Worm (Caenorhabditis elegans) whole organism, young adult: ENCODE data around the gene ets-6.

Experiments used
- B0019.2 ChIP-seq: fragments of 200-800 bp; sonication (Bioruptor generic); conservative IDR thresholded peaks from 2 replicates; pipeline ENCODE4 v1.3.6; 2022; ENCODE audit warnings: missing genetic modification reagents, missing genetic modification characterization, missing compliant biosample characterization
- B0336.3 ChIP-seq: fragments of 200-800 bp; sonication (Bioruptor generic); IDR thresholded peaks from 2 replicates; pipeline ENCODE4 v1.3.6; 2022; ENCODE audit warnings: missing genetic modification characterization, missing compliant biosample characterization
- D2030.7 ChIP-seq: fragments of 200-800 bp; sonication (Bioruptor generic); IDR thresholded peaks from 2 replicates; pipeline ENCODE4 v1.3.6; 2022; ENCODE audit warnings: missing genetic modification reagents, missing genetic modification characterization, missing compliant biosample characterization
- F10E7.11 ChIP-seq: sonication (generic microtip); optimal IDR thresholded peaks from 2 replicates; lab custom pipeline; 2017; ENCODE audit warnings: mild to moderate bottlenecking, missing genetic modification characterization, moderate library complexity, missing compliant biosample characterization
- F22D6.2 ChIP-seq: sonication (generic microtip); optimal IDR thresholded peaks from 2 replicates; lab custom pipeline; 2016; ENCODE audit warnings: mild to moderate bottlenecking, missing genetic modification characterization, missing compliant biosample characterization
- F23B12.7 ChIP-seq: sonication (generic microtip); optimal IDR thresholded peaks from 2 replicates; lab custom pipeline; 2017; ENCODE audit warnings: missing genetic modification characterization, mild to moderate bottlenecking, missing compliant biosample characterization, antibody characterized with exemption, moderate library complexity; ENCODE audit not compliant: insufficient read depth
- F57A8.1 ChIP-seq: fragments of 200-800 bp; sonication (Bioruptor generic); optimal IDR thresholded peaks from 2 replicates; lab custom pipeline; 2018; ENCODE audit warnings: mild to moderate bottlenecking, missing genetic modification characterization, moderate library complexity, missing compliant biosample characterization
- K11D2.4 ChIP-seq: fragments of 200-800 bp; sonication (Bioruptor generic); IDR thresholded peaks from 2 replicates; pipeline ENCODE4 v1.3.6; 2022; ENCODE audit warnings: missing genetic modification reagents, missing genetic modification characterization, missing compliant biosample characterization
- Y53F4B.3 ChIP-seq: fragments of 200-800 bp; sonication (Bioruptor generic); IDR thresholded peaks from 2 replicates; pipeline ENCODE4 v1.3.6; 2022; ENCODE audit warnings: missing genetic modification reagents, missing genetic modification characterization, missing compliant biosample characterization
- Y95B8A.8 ChIP-seq: fragments of 200-800 bp; sonication (Bioruptor generic); IDR thresholded peaks from 2 replicates; pipeline ENCODE4 v1.3.6; 2022; ENCODE audit warnings: missing genetic modification reagents, missing genetic modification characterization, missing compliant biosample characterization
- aptf-2 ChIP-seq: fragments of 200-800 bp; sonication (Bioruptor generic); conservative IDR thresholded peaks from 2 replicates; pipeline ENCODE4 v1.3.6; 2022; ENCODE audit warnings: missing genetic modification reagents, missing genetic modification characterization, missing compliant biosample characterization
- aptf-3 ChIP-seq: fragments of 200-800 bp; sonication (Bioruptor generic); IDR thresholded peaks from 2 replicates; pipeline ENCODE4 v1.3.6; 2022; ENCODE audit warnings: missing genetic modification characterization, missing compliant biosample characterization
- athp-1 ChIP-seq: sonication (generic microtip); optimal IDR thresholded peaks from 2 replicates; lab custom pipeline; 2017; ENCODE audit warnings: mild to moderate bottlenecking, missing genetic modification characterization, missing compliant biosample characterization
- attf-5 ChIP-seq: fragments of 200-800 bp; sonication (Bioruptor generic); optimal IDR thresholded peaks from 2 replicates; lab custom pipeline; 2018; ENCODE audit warnings: mild to moderate bottlenecking, missing genetic modification characterization, missing compliant biosample characterization
- attf-6 ChIP-seq: fragments of 200-800 bp; sonication (Bioruptor generic); IDR thresholded peaks from 2 replicates; pipeline ENCODE4 v1.3.6; 2022; ENCODE audit warnings: missing genetic modification reagents, missing genetic modification characterization, missing compliant biosample characterization
- bed-2 ChIP-seq: fragments of 200-800 bp; sonication (Bioruptor generic); IDR thresholded peaks from 2 replicates; pipeline ENCODE4 v1.3.6; 2022; ENCODE audit warnings: missing genetic modification reagents, missing genetic modification characterization, missing compliant biosample characterization
- ceh-100 ChIP-seq: fragments of 200-800 bp; sonication (Bioruptor generic); IDR thresholded peaks from 2 replicates; pipeline ENCODE4 v1.3.6; 2022; ENCODE audit warnings: missing genetic modification reagents, missing genetic modification characterization, missing compliant biosample characterization
- ceh-91 ChIP-seq: fragments of 200-800 bp; sonication (Bioruptor generic); IDR thresholded peaks from 2 replicates; pipeline ENCODE4 v1.3.6; 2022; ENCODE audit warnings: missing genetic modification reagents, missing genetic modification characterization, missing compliant biosample characterization
- die-1 ChIP-seq: sonication (generic microtip); optimal IDR thresholded peaks from 2 replicates; lab custom pipeline; 2016; ENCODE audit warnings: missing genotype, mild to moderate bottlenecking, missing genetic modification characterization, missing compliant biosample characterization
- dpff-1 ChIP-seq: sonication (generic microtip); optimal IDR thresholded peaks from 2 replicates; lab custom pipeline; 2017; ENCODE audit warnings: mild to moderate bottlenecking, missing genetic modification characterization, missing compliant biosample characterization
- dpl-1 ChIP-seq: fragments of 150-350 bp; optimal IDR thresholded peaks from 2 replicates; lab custom pipeline; 2014; ENCODE audit warnings: missing biosample characterization, missing genetic modification reagents, missing genetic modification characterization
- efl-1 ChIP-seq: fragments of 150-350 bp; optimal IDR thresholded peaks from 2 replicates; lab custom pipeline; 2014; ENCODE audit warnings: missing biosample characterization, missing genetic modification reagents, missing genetic modification characterization
- ekl-4 ChIP-seq: fragments of 200-800 bp; sonication (Bioruptor generic); IDR thresholded peaks from 2 replicates; pipeline ENCODE4 v1.3.6; 2022; ENCODE audit warnings: missing genetic modification reagents, missing genetic modification characterization, missing compliant biosample characterization
- fkh-3 ChIP-seq: sonication (generic microtip); optimal IDR thresholded peaks from 2 replicates; lab custom pipeline; 2016; ENCODE audit warnings: mild to moderate bottlenecking, missing genetic modification characterization, missing compliant biosample characterization
- him-1 ChIP-seq: sonication (generic microtip); optimal IDR thresholded peaks from 2 replicates; lab custom pipeline; 2016; ENCODE audit warnings: missing genotype, missing genetic modification reagents, missing genetic modification characterization, missing compliant biosample characterization
- hmg-1.2 ChIP-seq: fragments of 200-800 bp; sonication (Bioruptor generic); IDR thresholded peaks from 2 replicates; pipeline ENCODE4 v1.3.6; 2022; ENCODE audit warnings: missing genetic modification reagents, missing genetic modification characterization, missing compliant biosample characterization
- hsf-1 ChIP-seq: fragments of 200-800 bp; sonication (Bioruptor generic); IDR thresholded peaks from 2 replicates; pipeline ENCODE4 v1.3.6; 2022; ENCODE audit warnings: missing genetic modification reagents, missing genetic modification characterization, missing compliant biosample characterization
- let-607 ChIP-seq, 2 experiments: fragments of 200-800 bp in 1 of 2; sonication (Bioruptor generic) in 1 of 2; sonication (generic microtip) in 1 of 2; optimal IDR thresholded peaks; 2 replicates each; lab custom pipeline; 2016 to 2018; ENCODE audit warnings: mild to moderate bottlenecking in 2 of 2, missing compliant biosample characterization in 2 of 2, missing genetic modification characterization in 2 of 2, moderate library complexity in 2 of 2, missing genotype in 1 of 2
- lin-35 ChIP-seq, 3 experiments: fragments of 150-350 bp in 2 of 3; sonication (generic microtip) in 1 of 3; optimal IDR thresholded peaks; 2 replicates each; lab custom pipeline; 2014 to 2018; ENCODE audit warnings: missing biosample characterization in 3 of 3, missing genetic modification characterization in 3 of 3, missing genetic modification reagents in 3 of 3
- lin-54 ChIP-seq: fragments of 200-800 bp; sonication (Bioruptor generic); optimal IDR thresholded peaks from 2 replicates; lab custom pipeline; 2018; ENCODE audit warnings: mild to moderate bottlenecking, missing genetic modification characterization, missing compliant biosample characterization
- madf-8 ChIP-seq: fragments of 200-800 bp; sonication (Bioruptor generic); conservative IDR thresholded peaks from 2 replicates; pipeline ENCODE4 v1.3.6; 2022; ENCODE audit warnings: missing genetic modification reagents, missing genetic modification characterization, missing compliant biosample characterization
- mes-4 ChIP-seq: sonication (generic microtip); optimal IDR thresholded peaks from 2 replicates; lab custom pipeline; 2016; ENCODE audit warnings: missing genotype, missing genetic modification characterization, missing compliant biosample characterization
- mxl-1 ChIP-seq: sonication (generic microtip); optimal IDR thresholded peaks from 2 replicates; lab custom pipeline; 2016; ENCODE audit warnings: missing genetic modification characterization, missing compliant biosample characterization
- nfya-2 ChIP-seq: fragments of 200-800 bp; sonication (Bioruptor generic); IDR thresholded peaks from 2 replicates; pipeline ENCODE4 v1.3.6; 2022; ENCODE audit warnings: missing genetic modification reagents, missing genetic modification characterization, missing compliant biosample characterization
- nfyb-1 ChIP-seq: fragments of 200-800 bp; sonication (Bioruptor generic); IDR thresholded peaks from 2 replicates; pipeline ENCODE4 v1.3.6; 2022; ENCODE audit warnings: missing genetic modification reagents, missing genetic modification characterization, missing compliant biosample characterization
- nhr-90 ChIP-seq: sonication (generic microtip); optimal IDR thresholded peaks from 2 replicates; lab custom pipeline; 2016; ENCODE audit warnings: missing genotype, mild to moderate bottlenecking, missing genetic modification characterization, missing compliant biosample characterization
- pbrm-1 ChIP-seq: fragments of 200-800 bp; sonication (Bioruptor generic); IDR thresholded peaks from 2 replicates; pipeline ENCODE4 v1.3.6; 2022; ENCODE audit warnings: missing genetic modification reagents, missing genetic modification characterization, missing compliant biosample characterization
- pha-4 ChIP-seq: fragments of 150-350 bp; sonication (generic microtip); optimal IDR thresholded peaks from 2 replicates; lab custom pipeline; 2014; ENCODE audit warnings: missing biosample characterization, missing genetic modification reagents, missing genetic modification characterization
- rec-8 ChIP-seq, 2 experiments: sonication (generic microtip); optimal IDR thresholded peaks; 2 replicates each; lab custom pipeline; 2016; ENCODE audit warnings: mild to moderate bottlenecking in 2 of 2, missing genetic modification characterization in 2 of 2, missing genetic modification reagents in 2 of 2, missing genotype in 2 of 2, missing biosample characterization in 1 of 2, missing compliant biosample characterization in 1 of 2, moderate library complexity in 1 of 2
- rpc-1 ChIP-seq, 2 experiments: fragments of 150-350 bp in 1 of 2; sonication (generic microtip) in 1 of 2; optimal IDR thresholded peaks; 2 replicates each; lab custom pipeline; 2014 to 2018; ENCODE audit warnings: missing biosample characterization in 1 of 2, missing genetic modification characterization in 1 of 2, missing genetic modification reagents in 1 of 2, missing genotype in 1 of 2
- sdz-38 ChIP-seq: sonication (generic microtip); optimal IDR thresholded peaks from 2 replicates; lab custom pipeline; 2016; ENCODE audit warnings: missing genotype, missing genetic modification characterization, missing compliant biosample characterization
- snpc-1.3 ChIP-seq: sonication (generic microtip); optimal IDR thresholded peaks from 2 replicates; lab custom pipeline; 2017; ENCODE audit warnings: missing genetic modification characterization, mild to moderate bottlenecking, missing compliant biosample characterization, antibody characterized with exemption, moderate library complexity, missing genotype, missing genetic modification reagents; ENCODE audit not compliant: insufficient read depth
- tbx-9 ChIP-seq: sonication (generic microtip); optimal IDR thresholded peaks from 2 replicates; lab custom pipeline; 2016; ENCODE audit warnings: borderline replicate concordance, missing genetic modification characterization, inconsistent platforms, missing compliant biosample characterization
- unc-130 ChIP-seq: sonication (generic microtip); optimal IDR thresholded peaks from 2 replicates; lab custom pipeline; 2016; ENCODE audit warnings: missing genetic modification reagents, missing genetic modification characterization, missing compliant biosample characterization
- unc-62 ChIP-seq: fragments of 150-350 bp; optimal IDR thresholded peaks from 2 replicates; lab custom pipeline; 2014; ENCODE audit warnings: missing biosample characterization, missing genetic modification reagents, missing genetic modification characterization
- zim-3 ChIP-seq: sonication (generic microtip); optimal IDR thresholded peaks from 2 replicates; lab custom pipeline; 2017; ENCODE audit warnings: mild to moderate bottlenecking, missing genetic modification characterization, moderate library complexity, missing compliant biosample characterization
- ztf-18 ChIP-seq: sonication (generic microtip); optimal IDR thresholded peaks from 2 replicates; lab custom pipeline; 2016; ENCODE audit warnings: missing genotype, mild to moderate bottlenecking, missing genetic modification characterization, missing compliant biosample characterization
- ztf-25 ChIP-seq: fragments of 200-800 bp; sonication (Bioruptor generic); IDR thresholded peaks from 2 replicates; pipeline ENCODE4 v1.3.6; 2022; ENCODE audit warnings: missing genetic modification reagents, missing genetic modification characterization, missing compliant biosample characterization
- ztf-26 ChIP-seq: sonication (generic microtip); optimal IDR thresholded peaks from 2 replicates; lab custom pipeline; 2017; ENCODE audit warnings: missing genetic modification characterization, missing compliant biosample characterization

ets-6 gene

ce11 chrV:7587637-7588036 is 7.3 kb upstream of the ets-6 start, which contains the start of the genes F19F10.11 and C50E3.5 (continued):
- TF ChIP-seq attf-5 (GFP tag; lab: Kevin White, UChicago) (peak; percentile 91), sdz-38 (no peak), D2030.7 (GFP tag; lab: Robert Waterston, UW) (no peak), F23B12.7 (tag; lab: Kevin White, UChicago) (peak; percentile 45), ekl-4 (GFP tag; lab: Robert Waterston, UW) (no peak), him-1 (tag; lab: Kevin White, UChicago) (no peak), ceh-91 (no peak), hsf-1 (GFP tag; lab: Robert Waterston, UW) (no peak), lin-54 (peak; percentile 30), Y53F4B.3 (GFP tag; lab: Robert Waterston, UW) (no peak), zim-3 (tag; lab: Kevin White, UChicago) (no peak), hmg-1.2 (GFP tag; lab: Robert Waterston, UW) (peak; percentile 98), ztf-18 (tag; lab: Kevin White, UChicago) (peak; percentile 29), dpl-1 (GFP tag; lab: Kevin White, UChicago) (no peak), athp-1 (tag; lab: Kevin White, UChicago) (no peak), ceh-100 (no peak), let-607 (tag; optimal IDR thresholded peaks at IDR 0.05; lab: Kevin White, UChicago) (no peak), ztf-26 (tag; lab: Kevin White, UChicago) (no peak), pbrm-1 (GFP tag; lab: Robert Waterston, UW) (no peak), lin-35 (GFP tag; optimal IDR thresholded peaks at IDR 0.05; lab: Kevin White, UChicago) (peak in 1 of 3 experiments; percentile 50), rec-8 (tag; optimal IDR thresholded peaks at IDR 0.05; lab: Kevin White, UChicago) (no peak), nfya-2 (no peak), madf-8 (GFP tag; lab: Robert Waterston, UW) (no peak), mxl-1 (tag; lab: Kevin White, UChicago) (no peak), unc-130 (GFP tag; lab: Kevin White, UChicago) (no peak), attf-6 (GFP tag; lab: Robert Waterston, UW) (no peak), ztf-25 (GFP tag; lab: Robert Waterston, UW) (no peak), bed-2 (GFP tag; lab: Robert Waterston, UW) (no peak), pha-4 (tag; lab: Kevin White, UChicago) (no peak), tbx-9 (tag; lab: Kevin White, UChicago) (no peak), nfyb-1 (GFP tag; lab: Robert Waterston, UW) (no peak), snpc-1.3 (tag; lab: Kevin White, UChicago) (peak; percentile 60), mes-4 (tag; lab: Kevin White, UChicago) (no peak), die-1 (tag; lab: Kevin White, UChicago) (no peak), aptf-2 (GFP tag; lab: Robert Waterston, UW) (no peak), F57A8.1 (no peak), efl-1 (GFP tag; lab: Kevin White, UChicago) (no peak), unc-62 (GFP tag; lab: Kevin White, UChicago) (no peak), B0019.2 (GFP tag; lab: Robert Waterston, UW) (no peak), Y95B8A.8 (GFP tag; lab: Robert Waterston, UW) (no peak), F10E7.11 (tag; lab: Kevin White, UChicago) (no peak), dpff-1 (tag; lab: Kevin White, UChicago) (no peak), nhr-90 (tag; lab: Kevin White, UChicago) (no peak), F22D6.2 (no peak), fkh-3 (tag; lab: Kevin White, UChicago) (no peak), B0336.3 (GFP tag; lab: Robert Waterston, UW) (no peak), K11D2.4 (GFP tag; lab: Robert Waterston, UW) (no peak), aptf-3 (GFP tag; lab: Robert Waterston, UW) (no peak), rpc-1 (optimal IDR thresholded peaks at IDR 0.05; lab: Kevin White, UChicago) (no peak), rpc-1 (tag; optimal IDR thresholded peaks at IDR 0.05; lab: Kevin White, UChicago) (no peak)
